Worm (Caenorhabditis elegans) whole organism, L3 larva: ENCODE measurements around the gene adk-1.

Experiments
- R02D3.7 ChIP-seq: fragments of 150-350 bp; optimal IDR thresholded peaks from 2 replicates; lab custom pipeline; 2014; ENCODE audit warnings: missing biosample characterization, missing genetic modification characterization
- aly-2 ChIP-seq: fragments of 150-350 bp; optimal IDR thresholded peaks from 2 replicates; lab custom pipeline; 2014; ENCODE audit warnings: missing biosample characterization, missing genetic modification characterization
- daf-12 ChIP-seq: fragments of 150-350 bp; optimal IDR thresholded peaks from 2 replicates; lab custom pipeline; 2014; ENCODE audit warnings: missing biosample characterization, missing genetic modification reagents, missing genetic modification characterization
- egl-27 ChIP-seq: sonication (generic microtip); optimal IDR thresholded peaks from 4 replicates; lab custom pipeline; 2017; ENCODE audit warnings: missing biosample characterization, missing genetic modification reagents, missing genetic modification characterization
- elt-2 ChIP-seq: sonication (generic microtip); optimal IDR thresholded peaks from 2 replicates; lab custom pipeline; 2016; ENCODE audit warnings: missing genetic modification reagents, mild to moderate bottlenecking, missing genetic modification characterization, missing compliant biosample characterization
- elt-3 ChIP-seq, 3 experiments: fragments of 150-350 bp in 1 of 3; sonication (generic microtip) in 2 of 3; optimal IDR thresholded peaks; 2 replicates in 2 of 3; 4 replicates in 1 of 3; lab custom pipeline; 2014 to 2017; ENCODE audit warnings: missing biosample characterization in 3 of 3, missing genetic modification characterization in 3 of 3
- eor-1 ChIP-seq, 2 experiments: fragments of 150-350 bp; optimal IDR thresholded peaks; 2 replicates each; lab custom pipeline; 2014 to 2018; ENCODE audit warnings: missing biosample characterization in 2 of 2, missing genetic modification characterization in 2 of 2
- lin-15B ChIP-seq: fragments of 150-350 bp; optimal IDR thresholded peaks from 2 replicates; lab custom pipeline; 2014; ENCODE audit warnings: missing biosample characterization, missing genetic modification characterization
- mml-1 ChIP-seq: fragments of 150-350 bp; sonication (generic microtip); optimal IDR thresholded peaks from 3 replicates; lab custom pipeline; 2014; ENCODE audit warnings: missing biosample characterization, missing genetic modification characterization
- nhr-23 ChIP-seq: fragments of 150-350 bp; optimal IDR thresholded peaks from 2 replicates; lab custom pipeline; 2014; ENCODE audit warnings: missing biosample characterization, missing genetic modification reagents, missing genetic modification characterization
- nhr-25 ChIP-seq: sonication (generic microtip); optimal IDR thresholded peaks from 2 replicates; lab custom pipeline; 2017; ENCODE audit warnings: missing biosample characterization, missing genetic modification characterization
- nhr-43 ChIP-seq: sonication (generic microtip); optimal IDR thresholded peaks from 2 replicates; lab custom pipeline; 2016; ENCODE audit warnings: mild to moderate bottlenecking, missing genetic modification characterization, missing compliant biosample characterization; ENCODE audit not compliant: poor library complexity, severe bottlenecking
- nhr-77 ChIP-seq: fragments of 150-350 bp; optimal IDR thresholded peaks from 2 replicates; lab custom pipeline; 2014; ENCODE audit warnings: missing biosample characterization, missing genetic modification characterization
- snpc-4 ChIP-seq: fragments of 150-350 bp; optimal IDR thresholded peaks from 2 replicates; lab custom pipeline; 2014; ENCODE audit warnings: missing biosample characterization, missing genetic modification characterization

DNA sequence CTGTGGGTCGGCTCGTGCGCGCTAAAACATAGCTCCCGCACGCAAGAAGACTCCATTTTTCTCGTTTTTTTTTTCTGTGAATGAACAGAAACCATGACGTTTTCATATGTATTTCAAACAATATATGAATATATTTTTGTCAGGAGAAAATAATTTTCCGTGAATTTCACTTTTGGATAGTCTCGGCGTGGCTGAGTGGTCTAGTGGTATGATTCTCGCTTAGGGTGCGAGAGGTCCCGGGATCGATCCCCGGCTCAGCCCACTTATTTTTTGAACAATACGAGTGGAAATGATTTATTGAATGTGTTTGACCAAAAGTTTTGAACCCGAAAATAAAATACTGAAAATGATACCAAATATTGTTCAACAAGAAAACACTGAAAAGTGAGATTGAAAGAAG lies 20.7 kb upstream of the adk-1 start:
- no peak for TF ChIP-seq nhr-43 (tag; lab: Kevin White, UChicago)
- TF ChIP-seq lin-15B = no peak
- TF ChIP-seq nhr-25 (tag; lab: Kevin White, UChicago) = no peak
- no peak for TF ChIP-seq nhr-77 (tag; lab: Kevin White, UChicago)
- no peak for TF ChIP-seq snpc-4
- no peak for TF ChIP-seq eor-1 (tag; optimal IDR thresholded peaks at IDR 0.05; lab: Kevin White, UChicago)
- TF ChIP-seq aly-2 (tag; lab: Kevin White, UChicago) = no peak
- TF ChIP-seq elt-3 (tag; optimal IDR thresholded peaks at IDR 0.05; lab: Kevin White, UChicago) = no peak
- no peak for TF ChIP-seq daf-12 (tag; lab: Kevin White, UChicago)
- no peak for TF ChIP-seq mml-1
- TF ChIP-seq nhr-23 = no peak
- no peak for TF ChIP-seq R02D3.7 (tag; lab: Kevin White, UChicago)
- no peak for TF ChIP-seq elt-2 (tag; lab: Kevin White, UChicago)
- no peak for TF ChIP-seq egl-27 (tag; lab: Kevin White, UChicago)
